Worm (Caenorhabditis elegans) whole organism, late embryonic: ENCODE data around the gene irg-2.

Source experiments
- C08G9.2 ChIP-seq: sonication (generic microtip); optimal IDR thresholded peaks from 2 replicates; lab custom pipeline; 2016; ENCODE audit warnings: mild to moderate bottlenecking, missing genetic modification characterization, moderate library complexity, missing compliant biosample characterization
- F13H6.1 ChIP-seq: sonication (generic microtip); optimal IDR thresholded peaks from 2 replicates; lab custom pipeline; 2016; ENCODE audit warnings: missing genetic modification characterization, missing compliant biosample characterization
- K02D7.2 ChIP-seq: sonication (generic microtip); optimal IDR thresholded peaks from 2 replicates; lab custom pipeline; 2017; ENCODE audit warnings: mild to moderate bottlenecking, missing genetic modification characterization, missing compliant biosample characterization
- Y22D7AL.16 ChIP-seq: sonication (generic microtip); optimal IDR thresholded peaks from 2 replicates; lab custom pipeline; 2016; ENCODE audit warnings: missing genetic modification characterization, missing compliant biosample characterization
- ahr-1 ChIP-seq: sonication (generic microtip); optimal IDR thresholded peaks from 2 replicates; lab custom pipeline; 2016; ENCODE audit warnings: missing genetic modification characterization, missing compliant biosample characterization
- ceh-14 ChIP-seq: sonication (generic microtip); optimal IDR thresholded peaks from 2 replicates; lab custom pipeline; 2016; ENCODE audit warnings: missing genotype, missing genetic modification characterization, missing compliant biosample characterization
- ceh-18 ChIP-seq: sonication (generic microtip); optimal IDR thresholded peaks from 2 replicates; lab custom pipeline; 2016; ENCODE audit warnings: missing genetic modification characterization, missing compliant biosample characterization
- ceh-19 ChIP-seq: fragments of 200-800 bp; sonication (Bioruptor generic); optimal IDR thresholded peaks from 2 replicates; lab custom pipeline; 2018; ENCODE audit warnings: mild to moderate bottlenecking, missing genetic modification characterization, missing compliant biosample characterization
- ceh-2 ChIP-seq: sonication (generic microtip); optimal IDR thresholded peaks from 2 replicates; lab custom pipeline; 2016; ENCODE audit warnings: missing genotype, missing genetic modification characterization, missing compliant biosample characterization
- ceh-22 ChIP-seq: sonication (generic microtip); optimal IDR thresholded peaks from 2 replicates; lab custom pipeline; 2017; ENCODE audit warnings: missing biosample characterization, missing genetic modification characterization
- ceh-31 ChIP-seq: sonication (generic microtip); optimal IDR thresholded peaks from 2 replicates; lab custom pipeline; 2016; ENCODE audit warnings: missing genetic modification characterization, missing compliant biosample characterization
- ceh-45 ChIP-seq: fragments of 200-800 bp; sonication (Bioruptor generic); IDR thresholded peaks from 2 replicates; pipeline ENCODE4 v1.3.6; 2022; ENCODE audit warnings: missing genetic modification reagents, missing genetic modification characterization, missing compliant biosample characterization
- ceh-6 ChIP-seq: fragments of 200-800 bp; sonication (Bioruptor generic); optimal IDR thresholded peaks from 2 replicates; lab custom pipeline; 2018; ENCODE audit warnings: mild to moderate bottlenecking, missing genetic modification characterization, missing compliant biosample characterization
- dmd-4 ChIP-seq: sonication (generic microtip); optimal IDR thresholded peaks from 2 replicates; lab custom pipeline; 2016; ENCODE audit warnings: borderline replicate concordance, missing genetic modification characterization, missing compliant biosample characterization
- elt-2 ChIP-seq: sonication (generic microtip); optimal IDR thresholded peaks from 2 replicates; lab custom pipeline; 2016; ENCODE audit warnings: missing genetic modification reagents, missing genetic modification characterization, missing compliant biosample characterization
- elt-4 ChIP-seq: sonication (generic microtip); optimal IDR thresholded peaks from 2 replicates; lab custom pipeline; 2016; ENCODE audit warnings: missing genetic modification characterization, missing compliant biosample characterization
- eyg-1 ChIP-seq: sonication (generic microtip); optimal IDR thresholded peaks from 2 replicates; lab custom pipeline; 2016; ENCODE audit warnings: missing genotype, missing genetic modification characterization, missing compliant biosample characterization
- fax-1 ChIP-seq: sonication (generic microtip); optimal IDR thresholded peaks from 2 replicates; lab custom pipeline; 2016; ENCODE audit warnings: missing genotype, missing genetic modification characterization, missing compliant biosample characterization
- fkh-6 ChIP-seq: sonication (generic microtip); optimal IDR thresholded peaks from 2 replicates; lab custom pipeline; 2016; ENCODE audit warnings: missing genetic modification characterization, missing compliant biosample characterization
- gmeb-2 ChIP-seq: sonication (generic microtip); optimal IDR thresholded peaks from 2 replicates; lab custom pipeline; 2016; ENCODE audit warnings: missing genetic modification characterization, inconsistent platforms, missing compliant biosample characterization
- hlh-13 ChIP-seq: fragments of 200-800 bp; sonication (Bioruptor generic); optimal IDR thresholded peaks from 2 replicates; lab custom pipeline; 2018; ENCODE audit warnings: mild to moderate bottlenecking, missing genetic modification characterization, missing compliant biosample characterization
- hlh-15 ChIP-seq: sonication (generic microtip); optimal IDR thresholded peaks from 2 replicates; lab custom pipeline; 2016; ENCODE audit warnings: missing genetic modification characterization, missing compliant biosample characterization
- hlh-6 ChIP-seq: sonication (generic microtip); optimal IDR thresholded peaks from 2 replicates; lab custom pipeline; 2016; ENCODE audit warnings: missing genotype, missing genetic modification characterization, missing compliant biosample characterization
- lim-6 ChIP-seq: sonication (generic microtip); optimal IDR thresholded peaks from 2 replicates; lab custom pipeline; 2016; ENCODE audit warnings: missing genetic modification characterization, missing compliant biosample characterization
- nfya-1 ChIP-seq: sonication (generic microtip); optimal IDR thresholded peaks from 2 replicates; lab custom pipeline; 2017; ENCODE audit warnings: missing genetic modification characterization, mild to moderate bottlenecking, missing compliant biosample characterization, antibody characterized with exemption, moderate library complexity
- nhr-232 ChIP-seq: sonication (generic microtip); optimal IDR thresholded peaks from 2 replicates; lab custom pipeline; 2016; ENCODE audit warnings: missing genetic modification characterization, missing compliant biosample characterization
- npax-4 ChIP-seq: sonication (generic microtip); optimal IDR thresholded peaks from 2 replicates; lab custom pipeline; 2016; ENCODE audit warnings: missing genetic modification characterization, missing compliant biosample characterization
- pag-3 ChIP-seq: sonication (generic microtip); optimal IDR thresholded peaks from 2 replicates; lab custom pipeline; 2016; ENCODE audit warnings: missing compliant biosample characterization, missing genetic modification characterization, borderline replicate concordance
- pax-1 ChIP-seq: fragments of 150-350 bp; optimal IDR thresholded peaks from 2 replicates; lab custom pipeline; 2014; ENCODE audit warnings: missing biosample characterization, missing genetic modification characterization
- pha-2 ChIP-seq: sonication (generic microtip); optimal IDR thresholded peaks from 2 replicates; lab custom pipeline; 2017; ENCODE audit warnings: mild to moderate bottlenecking, missing genetic modification characterization, missing compliant biosample characterization
- pqm-1 ChIP-seq: sonication (generic microtip); optimal IDR thresholded peaks from 2 replicates; lab custom pipeline; 2016; ENCODE audit warnings: missing genetic modification characterization, missing compliant biosample characterization
- pros-1 ChIP-seq: fragments of 150-350 bp; optimal IDR thresholded peaks from 2 replicates; lab custom pipeline; 2014; ENCODE audit warnings: missing biosample characterization, missing genetic modification reagents, missing genetic modification characterization
- rnt-1 ChIP-seq: sonication (generic microtip); optimal IDR thresholded peaks from 2 replicates; lab custom pipeline; 2016; ENCODE audit warnings: missing genetic modification characterization, missing compliant biosample characterization
- tbx-2 ChIP-seq: sonication (generic microtip); optimal IDR thresholded peaks from 2 replicates; lab custom pipeline; 2016; ENCODE audit warnings: missing genetic modification characterization, missing compliant biosample characterization
- ttx-3 ChIP-seq: sonication (generic microtip); optimal IDR thresholded peaks from 2 replicates; lab custom pipeline; 2016; ENCODE audit warnings: missing genetic modification reagents, missing genetic modification characterization, missing compliant biosample characterization
- unc-3 ChIP-seq, 2 experiments: fragments of 200-800 bp in 1 of 2; sonication (Bioruptor generic) in 1 of 2; sonication (generic microtip) in 1 of 2; conservative IDR thresholded peaks in 1 of 2; optimal IDR thresholded peaks in 1 of 2; 2 replicates each; pipeline versions ENCODE4 v1.3.6 to Lab custom; 2016 to 2022; ENCODE audit warnings: missing compliant biosample characterization in 2 of 2, missing genetic modification characterization in 2 of 2, missing genetic modification reagents in 1 of 2
- unc-42 ChIP-seq: sonication (generic microtip); optimal IDR thresholded peaks from 2 replicates; lab custom pipeline; 2016; ENCODE audit warnings: missing genotype, missing genetic modification characterization, missing compliant biosample characterization
- unc-55 ChIP-seq: sonication (generic microtip); optimal IDR thresholded peaks from 2 replicates; lab custom pipeline; 2017; ENCODE audit warnings: missing biosample characterization, missing genetic modification reagents, missing genetic modification characterization
- unc-86 ChIP-seq: sonication (generic microtip); optimal IDR thresholded peaks from 2 replicates; lab custom pipeline; 2016; ENCODE audit warnings: missing genetic modification characterization, missing compliant biosample characterization
- zip-5 ChIP-seq: sonication (generic microtip); optimal IDR thresholded peaks from 2 replicates; lab custom pipeline; 2016; ENCODE audit warnings: missing genetic modification characterization, missing compliant biosample characterization

Gene irg-2

DNA sequence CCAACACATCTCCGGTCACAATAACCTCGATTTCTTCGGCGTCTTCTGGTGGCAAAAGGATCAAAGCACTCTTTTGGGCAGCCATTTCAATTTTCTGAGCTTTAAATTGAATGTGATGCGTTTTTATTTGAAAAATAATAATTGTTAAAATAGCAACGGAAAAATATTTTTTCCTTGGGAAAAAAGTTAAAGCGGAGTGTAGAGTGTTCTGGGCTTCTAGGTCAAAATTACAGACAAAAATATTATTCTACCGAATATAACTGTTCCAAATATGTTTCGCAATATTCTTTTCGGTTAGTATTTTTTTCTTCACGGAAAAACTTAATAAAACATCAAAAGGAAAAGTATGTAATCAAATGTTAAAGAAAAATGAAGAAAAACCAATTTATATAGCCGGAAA is 13.0 kb downstream of the irg-2 start, which contains the start of gene djr-1.2:
Gene djr-1.2, minus strand, starts transcription at position 101 of the 400 bp plus-strand sequence.
- no peak for TF ChIP-seq rnt-1 (tag; lab: Kevin White, UChicago)

DNA sequence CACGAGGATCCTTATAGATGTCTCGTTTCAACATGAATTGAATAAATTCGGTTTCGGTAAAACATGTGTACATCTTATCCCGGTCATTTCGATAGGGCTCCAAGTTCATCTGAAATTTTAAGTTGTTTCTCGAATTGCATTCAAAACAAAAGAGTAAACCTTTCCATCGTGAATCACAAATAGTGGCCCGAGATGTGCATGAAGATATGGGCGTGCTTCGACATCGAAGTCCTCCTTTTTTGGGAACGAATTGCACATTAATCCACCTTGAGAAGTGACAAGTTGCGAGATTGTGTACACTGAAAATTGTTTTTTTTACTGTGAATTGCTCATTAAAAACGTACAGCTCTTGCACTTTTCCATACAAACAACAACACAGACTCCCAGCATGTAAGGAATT is 14.2 kb downstream of the irg-2 start:
- TF ChIP-seq pros-1 (no peak), nfya-1 (no peak), C08G9.2 (tag; lab: Kevin White, UChicago) (no peak), ceh-45 (no peak), lim-6 (tag; lab: Kevin White, UChicago) (no peak), unc-3 (GFP tag; conservative IDR thresholded peaks at IDR 0.05; lab: Robert Waterston, UW) (no peak), unc-3 (tag; optimal IDR thresholded peaks at IDR 0.05; lab: Kevin White, UChicago) (no peak), elt-4 (tag; lab: Kevin White, UChicago) (no peak), ceh-18 (tag; lab: Kevin White, UChicago) (no peak), nhr-232 (tag; lab: Kevin White, UChicago) (no peak), hlh-6 (no peak), unc-55 (GFP tag; lab: Kevin White, UChicago) (no peak), ceh-14 (tag; lab: Kevin White, UChicago) (no peak), fkh-6 (tag; lab: Kevin White, UChicago) (no peak)
- TF ChIP-seq, all 69 proteins: peak for 0

DNA sequence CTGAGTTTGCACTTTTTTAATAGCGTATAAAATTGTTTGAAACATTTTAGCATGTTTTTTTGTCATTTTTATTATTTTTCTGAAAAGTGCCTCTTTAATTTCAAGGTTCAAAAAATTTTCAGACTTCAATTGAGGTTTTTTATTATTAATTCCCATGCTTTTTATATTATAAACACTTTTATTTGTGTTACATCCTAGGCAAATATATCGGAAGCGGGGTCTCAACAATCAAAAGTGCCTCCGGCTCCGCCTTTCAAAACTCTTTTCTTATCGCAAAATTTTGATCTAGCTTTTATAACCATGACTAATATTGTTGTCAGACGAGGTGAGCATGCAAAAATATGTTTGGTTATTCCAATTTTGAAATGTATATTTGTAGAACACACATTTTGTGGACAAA is 31.5 kb downstream of the irg-2 start, which contains the start of gene otpl-2:
Gene otpl-2, plus strand, starts transcription at position 301 of the 400 bp plus-strand sequence.
- TF ChIP-seq ceh-18 (tag; lab: Kevin White, UChicago) (no peak), elt-2 (tag; lab: Kevin White, UChicago) (no peak), Y22D7AL.16 (tag; lab: Kevin White, UChicago) (no peak), pag-3 (tag; lab: Kevin White, UChicago) (no peak), hlh-15 (no peak), F13H6.1 (tag; lab: Kevin White, UChicago) (no peak), C08G9.2 (tag; lab: Kevin White, UChicago) (no peak), pha-2 (tag; lab: Kevin White, UChicago) (no peak), ceh-6 (no peak), hlh-13 (GFP tag; lab: Kevin White, UChicago) (no peak), fax-1 (tag; lab: Kevin White, UChicago) (no peak), lim-6 (tag; lab: Kevin White, UChicago) (no peak), pax-1 (tag; lab: Kevin White, UChicago) (no peak), ceh-19 (GFP tag; lab: Kevin White, UChicago) (no peak), elt-4 (tag; lab: Kevin White, UChicago) (no peak), ceh-22 (tag; lab: Kevin White, UChicago) (no peak), eyg-1 (tag; lab: Kevin White, UChicago) (no peak), unc-55 (GFP tag; lab: Kevin White, UChicago) (no peak), npax-4 (tag; lab: Kevin White, UChicago) (no peak)
- TF ChIP-seq, all 69 proteins: peak for 0

DNA sequence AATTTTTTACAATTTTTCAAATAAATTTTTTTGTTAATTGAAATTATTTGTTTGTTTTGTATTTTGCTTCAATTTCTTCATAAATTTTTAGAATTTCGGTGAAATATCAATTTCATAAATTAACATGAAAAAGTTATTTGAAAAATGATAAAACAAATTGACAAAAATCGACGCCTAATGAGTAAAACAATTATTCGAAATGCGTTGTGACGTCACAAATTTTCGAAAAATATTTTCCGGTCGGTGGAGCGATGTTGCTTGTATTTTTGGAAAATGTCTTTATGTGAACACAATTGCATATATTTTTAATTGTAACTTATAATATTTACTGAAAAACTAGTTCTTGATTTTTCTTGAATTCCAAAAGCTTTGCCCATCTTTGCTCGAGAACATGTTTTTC is 38.6 kb downstream of the irg-2 start:
- TF ChIP-seq ttx-3 = no peak
- TF ChIP-seq unc-86 (tag; lab: Kevin White, UChicago) = no peak

DNA sequence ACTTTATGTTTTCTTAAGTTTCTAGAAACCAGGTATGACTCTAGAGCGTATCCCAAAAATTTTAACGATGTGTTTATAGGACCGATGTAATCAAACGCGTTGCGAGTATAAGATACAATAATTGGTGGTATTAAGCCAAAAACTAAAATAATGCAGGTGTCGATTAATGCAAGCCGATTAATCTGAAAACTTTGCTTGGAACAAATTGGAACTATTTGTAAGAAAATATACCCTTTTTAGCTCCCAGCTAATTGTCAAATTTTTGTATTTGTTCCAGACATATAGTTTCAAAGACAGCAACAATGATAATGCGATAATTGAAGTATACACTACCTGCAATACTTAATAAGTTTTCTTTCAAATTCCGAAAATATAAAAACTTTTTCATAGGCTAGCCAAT is 39.3 kb downstream of the irg-2 start, which contains the start of gene srh-211:
Gene srh-211, minus strand, starts transcription at position 101 of the 400 bp plus-strand sequence.
- TF ChIP-seq ahr-1 (tag; lab: Kevin White, UChicago) = no peak
- TF ChIP-seq pqm-1 (tag; lab: Kevin White, UChicago) = no peak
- TF ChIP-seq ceh-31 (tag; lab: Kevin White, UChicago) = no peak
- TF ChIP-seq unc-55 (GFP tag; lab: Kevin White, UChicago) = no peak
- no peak for TF ChIP-seq pros-1
- no peak for TF ChIP-seq zip-5
- TF ChIP-seq gmeb-2 (tag; lab: Kevin White, UChicago) = no peak
- TF ChIP-seq ceh-2 (tag; lab: Kevin White, UChicago) = no peak
- TF ChIP-seq unc-3 (GFP tag; conservative IDR thresholded peaks at IDR 0.05; lab: Robert Waterston, UW) = no peak
- TF ChIP-seq unc-3 (tag; optimal IDR thresholded peaks at IDR 0.05; lab: Kevin White, UChicago) = no peak
- no peak for TF ChIP-seq K02D7.2 (tag; lab: Kevin White, UChicago)
- TF ChIP-seq dmd-4 (tag; lab: Kevin White, UChicago) = no peak
- TF ChIP-seq unc-42 = no peak
- no peak for TF ChIP-seq tbx-2
